Fruit fly (Drosophila melanogaster): ENCODE measurements around the gene CG12016.

The CG12016 gene

DNA sequence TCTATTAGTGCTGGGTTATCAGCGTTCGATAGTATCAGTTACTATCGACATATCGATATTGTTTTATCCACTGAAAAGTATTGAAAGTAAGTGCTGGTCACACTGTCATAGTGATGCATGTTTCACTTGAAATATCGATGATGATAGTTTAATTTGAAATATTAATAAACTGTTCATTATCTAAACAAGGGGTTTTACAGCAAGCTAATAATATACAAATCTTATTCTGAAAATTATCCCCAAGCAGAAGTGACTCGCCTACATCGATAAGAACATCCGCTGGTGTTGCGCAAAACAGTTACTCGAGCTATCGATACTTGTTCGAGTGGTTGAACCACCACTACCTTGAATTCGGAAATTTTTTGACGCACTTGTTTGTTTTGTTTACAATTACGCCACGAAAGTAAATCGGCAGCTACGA is at the start of gene CG12016, which contains the start of the genes PIG-C and Dpm2:
TSS of gene CG12016 (plus strand) at position 333 of the 421 bp plus-strand sequence.
TSS of gene PIG-C (minus strand) at position 10 of the 421 bp plus-strand sequence.
TSS of gene Dpm2 (plus strand) at position 333 of the 421 bp plus-strand sequence.
- TF ChIP-seq CG4318 (GFP tag; optimal IDR thresholded peaks at IDR 0.05), result no peak
- TF ChIP-seq Eip78C (GFP tag), result peak; percentile 87
- TF ChIP-seq CG6276 (GFP tag; optimal IDR thresholded peaks at IDR 0.05), result no peak
- peak; percentile 65 for TF ChIP-seq Ets21C (GFP tag; optimal IDR thresholded peaks at IDR 0.05)
- no peak for TF ChIP-seq CG15336 (GFP tag; IDR thresholded peaks at IDR 0.05)
- peak; percentile 77 for TF ChIP-seq esn (GFP tag; optimal IDR thresholded peaks at IDR 0.05)
- no peak; the same call in 1 of the 3 replicates for TF ChIP-seq CG6163 (GFP tag; IDR thresholded peaks at IDR 0.05)
- peak; percentile 85 for TF ChIP-seq CG31627 (GFP tag; optimal IDR thresholded peaks at IDR 0.05)
- peak; percentile 23 for TF ChIP-seq dsx (GFP tag; optimal IDR thresholded peaks at IDR 0.05; ENCODE audit: poor library complexity, severe bottlenecking)
- no peak for TF ChIP-seq ss (GFP tag; optimal IDR thresholded peaks at IDR 0.05)
- TF ChIP-seq acj6 (GFP tag; optimal IDR thresholded peaks at IDR 0.05), result peak; percentile 63
- peak; percentile 80 for TF ChIP-seq Hr39 (GFP tag; optimal IDR thresholded peaks at IDR 0.05)
- peak; percentile 62 for TF ChIP-seq Hr4 (GFP tag; optimal IDR thresholded peaks at IDR 0.05)
- TF ChIP-seq CG16779 (tag; optimal IDR thresholded peaks at IDR 0.05), result no peak
- peak; percentile 21; the same call in 1 of the 2 replicates for TF ChIP-seq Gug (GFP tag; IDR thresholded peaks at IDR 0.05)
- TF ChIP-seq OdsH (GFP tag; optimal IDR thresholded peaks at IDR 0.05), result peak; percentile 57
- TF ChIP-seq fd59A (GFP tag; optimal IDR thresholded peaks at IDR 0.05), result peak; percentile 19
- no peak for TF ChIP-seq CG6854 (GFP tag; optimal IDR thresholded peaks at IDR 0.05)
- no peak for TF ChIP-seq Eip75B (GFP tag; optimal IDR thresholded peaks at IDR 0.05)
- no peak for TF ChIP-seq CG11762 (GFP tag; optimal IDR thresholded peaks at IDR 0.05; ENCODE audit: insufficient read depth)
- peak; percentile 29 for TF ChIP-seq CG8632 (GFP tag; optimal IDR thresholded peaks at IDR 0.05)
- no peak for TF ChIP-seq Eip93F (GFP tag; optimal IDR thresholded peaks at IDR 0.05)
- TF ChIP-seq vri (GFP tag; optimal IDR thresholded peaks at IDR 0.05), result peak; percentile 56
- TF ChIP-seq pdm3 (GFP tag; optimal IDR thresholded peaks at IDR 0.05), result no peak
- peak; percentile 78 for TF ChIP-seq Sox14 (GFP tag; optimal IDR thresholded peaks at IDR 0.05)
- TF ChIP-seq lz (GFP tag; optimal IDR thresholded peaks at IDR 0.05), result peak; percentile 76
- TF ChIP-seq net (GFP tag; optimal IDR thresholded peaks at IDR 0.05), result no peak
- TF ChIP-seq fd85E (GFP tag; optimal IDR thresholded peaks at IDR 0.05), result no peak
- TF ChIP-seq cyc (GFP tag; optimal IDR thresholded peaks at IDR 0.05), result peak; percentile 70
- no peak for TF ChIP-seq Sox102F (GFP tag; optimal IDR thresholded peaks at IDR 0.05)
- no peak for TF ChIP-seq Hr38 (GFP tag; optimal IDR thresholded peaks at IDR 0.05)
- TF ChIP-seq fkh (GFP tag; optimal IDR thresholded peaks at IDR 0.05), result peak; percentile 92
- TF ChIP-seq CG10669 (GFP tag; optimal IDR thresholded peaks at IDR 0.05), result no peak
- TF ChIP-seq Smox (GFP tag; optimal IDR thresholded peaks at IDR 0.05), result no peak
- TF ChIP-seq CG8319 (GFP tag; optimal IDR thresholded peaks at IDR 0.05), result peak; percentile 10
- no peak for TF ChIP-seq Blimp-1 (GFP tag; optimal IDR thresholded peaks at IDR 0.05)
- TF ChIP-seq dac (GFP tag; optimal IDR thresholded peaks at IDR 0.05), result peak; percentile 26
- TF ChIP-seq CG9139 (GFP tag; optimal IDR thresholded peaks at IDR 0.05), result no peak
- TF ChIP-seq CG8119 (GFP tag; IDR thresholded peaks at IDR 0.05), result no peak
- TF ChIP-seq CG10631 (GFP tag; optimal IDR thresholded peaks at IDR 0.05), result no peak
- TF ChIP-seq CG3919 (GFP tag; optimal IDR thresholded peaks at IDR 0.05), result no peak
- TF ChIP-seq CG3032 (tag; optimal IDR thresholded peaks at IDR 0.05), result peak; percentile 74
- TF ChIP-seq CG7368 (GFP tag; optimal IDR thresholded peaks at IDR 0.05), result no peak
- peak; percentile 71 for TF ChIP-seq Met (GFP tag; optimal IDR thresholded peaks at IDR 0.05)
- peak; percentile 64 for TF ChIP-seq topi (GFP tag; optimal IDR thresholded peaks at IDR 0.05)
- no peak for TF ChIP-seq Ets96B (tag; optimal IDR thresholded peaks at IDR 0.05)
- TF ChIP-seq CG6808 (GFP tag; optimal IDR thresholded peaks at IDR 0.05), result no peak
- TF ChIP-seq CG32006 (GFP tag; optimal IDR thresholded peaks at IDR 0.05), result no peak
- TF ChIP-seq Lpt (GFP tag; optimal IDR thresholded peaks at IDR 0.05), result no peak
- no peak for TF ChIP-seq spab (GFP tag; optimal IDR thresholded peaks at IDR 0.05)
- TF ChIP-seq CG11902 (GFP tag; optimal IDR thresholded peaks at IDR 0.05), result peak; percentile 45
- TF ChIP-seq achi (GFP tag; optimal IDR thresholded peaks at IDR 0.05), result peak; percentile 36

All from whole organism, prepupa.